Worm (Caenorhabditis elegans): ENCODE measurements around the gene B0001.5.
"Not testable (repeated sequence)": the region's sequence is repeated elsewhere in the genome, so short reads cannot be mapped to it uniquely, and the experiment has no call there.

B0001.5 gene

ce11 chrIV:12143231-12143630 lies at the start of gene B0001.5:
TSS of gene B0001.5 (minus strand) at chrIV:12143331.
- TF ChIP-seq unc-62 (GFP tag; optimal IDR thresholded peaks at IDR 0.05), result no peak

DNA sequence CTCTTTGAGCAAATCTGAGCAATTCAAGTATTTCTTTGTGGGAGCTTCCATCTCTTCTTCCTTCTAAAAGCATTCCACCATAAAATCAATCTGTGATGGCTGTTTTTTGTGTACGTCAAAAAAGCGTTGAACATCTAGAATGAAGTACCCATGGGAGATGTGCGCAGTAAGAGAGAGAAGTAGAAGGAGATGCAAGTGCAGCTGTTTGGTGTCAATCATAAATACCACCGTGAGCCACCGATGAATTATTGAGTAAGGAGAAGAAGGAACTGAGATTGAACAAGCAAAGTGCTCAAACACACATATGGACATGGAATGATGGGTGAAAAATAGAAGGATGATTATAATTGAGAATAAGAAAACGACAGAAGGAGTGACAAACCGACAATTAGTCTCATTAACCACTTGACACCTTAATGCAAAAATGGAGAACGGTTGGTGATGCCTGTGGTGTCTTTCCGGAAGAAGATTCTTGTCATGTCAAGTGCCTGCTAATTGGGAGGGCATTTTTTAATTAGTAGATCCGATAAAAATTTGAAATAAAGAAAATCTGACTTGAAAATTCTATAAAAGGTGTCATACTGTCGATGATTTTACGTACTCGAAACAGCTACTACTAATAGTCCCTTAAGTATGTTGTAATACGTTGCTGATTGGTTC lies 49.1 kb upstream of the B0001.5 start:
- no peak for TF ChIP-seq unc-62 (GFP tag; optimal IDR thresholded peaks at IDR 0.05)

DNA sequence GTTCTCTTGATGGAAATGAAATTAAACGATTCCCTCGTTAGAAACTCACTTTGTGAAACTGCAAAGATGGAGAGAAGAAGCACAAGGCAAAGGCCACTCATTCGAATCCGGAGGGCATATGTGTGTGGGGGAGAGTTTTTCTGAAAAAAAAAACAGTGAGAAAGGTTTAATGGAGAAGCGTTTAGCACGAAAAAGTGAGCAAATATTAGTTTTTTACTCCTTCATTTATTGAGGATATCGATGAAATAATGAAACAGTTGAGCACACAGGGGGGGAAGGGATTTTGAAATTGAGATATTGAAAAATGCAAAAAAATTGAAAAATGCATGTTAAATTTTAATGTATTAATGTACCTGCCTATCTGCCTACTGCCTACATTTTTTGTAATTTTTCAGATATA lies 35.1 kb upstream of the B0001.5 start, which contains the start of gene nlr-1:
nlr-1 (minus strand) TSS at position 101 of the 400 bp plus-strand sequence.
- not testable (repeated sequence) for TF ChIP-seq unc-62 (GFP tag; optimal IDR thresholded peaks at IDR 0.05)

ce11 chrIV:12167944-12168343 lies 24.8 kb upstream of the B0001.5 start, which contains the start of gene F20B10.3:
TSS of gene F20B10.3 (plus strand) at chrIV:12168244.
- no peak for TF ChIP-seq unc-62 (GFP tag; optimal IDR thresholded peaks at IDR 0.05)

DNA sequence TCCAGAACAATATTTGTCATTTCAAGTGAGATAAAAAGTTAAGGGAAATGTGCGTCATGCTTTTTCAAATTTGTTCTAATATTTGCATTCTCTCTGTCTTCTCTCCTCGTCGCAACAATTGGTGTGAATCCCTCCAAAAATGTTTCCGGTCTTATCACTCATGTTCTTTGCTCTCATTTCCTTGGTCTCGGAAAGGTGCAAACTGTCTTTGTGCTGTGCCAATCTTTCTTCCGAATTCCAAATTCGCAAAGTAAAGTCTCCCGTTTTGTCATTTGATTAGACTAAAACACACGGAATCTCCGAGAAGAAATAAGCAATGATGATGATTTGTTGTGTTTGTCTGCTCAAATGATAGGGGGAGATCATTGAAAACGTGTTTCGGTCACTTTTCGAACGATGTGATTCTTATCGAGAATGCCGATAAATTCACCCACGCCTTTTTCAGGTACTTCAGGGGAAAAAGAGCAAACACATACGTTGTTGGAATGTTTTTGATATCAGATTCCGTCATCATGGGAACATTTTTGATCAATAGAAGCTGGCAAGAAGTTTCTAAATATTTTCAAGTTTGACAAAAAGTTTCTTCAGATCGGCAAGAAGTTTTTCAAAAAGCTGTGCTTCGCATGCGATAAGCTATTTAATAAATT lies 22.4 kb upstream of the B0001.5 start:
- no peak for TF ChIP-seq unc-62 (GFP tag; optimal IDR thresholded peaks at IDR 0.05)

ce11 chrIV:12162732-12163131 lies 19.6 kb upstream of the B0001.5 start:
- no peak for TF ChIP-seq unc-62 (GFP tag; optimal IDR thresholded peaks at IDR 0.05)

- no peak for TF ChIP-seq unc-62 (GFP tag; optimal IDR thresholded peaks at IDR 0.05)
Measured at ce11 chrIV:12160421-12160820, 17.3 kb upstream of the B0001.5 start.

DNA sequence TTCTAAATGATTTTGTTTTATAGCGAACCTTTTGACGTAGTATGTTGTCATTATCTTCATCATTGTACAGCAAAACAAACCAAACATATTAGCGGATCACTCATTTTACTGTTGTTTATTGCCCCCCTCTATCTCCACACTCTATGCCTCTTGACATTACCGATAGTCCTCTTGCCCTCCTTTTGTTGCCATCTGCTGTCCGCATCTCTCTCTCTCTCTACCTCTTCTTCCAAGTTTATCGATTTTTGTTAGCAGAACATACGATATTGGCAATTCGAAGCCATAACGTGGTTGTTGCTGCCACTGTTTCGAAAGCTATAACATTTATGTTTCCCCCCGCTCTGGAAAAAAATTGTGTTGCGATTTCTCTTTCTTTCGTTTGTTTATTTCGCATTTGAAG lies 14.8 kb upstream of the B0001.5 start:
- no peak for TF ChIP-seq unc-62 (GFP tag; optimal IDR thresholded peaks at IDR 0.05)

ce11 chrIV:12156642-12157233 lies 13.6 kb upstream of the B0001.5 start, which contains the start of gene eri-12:
TSS of gene eri-12 (plus strand) at chrIV:12156838.
- no peak for TF ChIP-seq unc-62 (GFP tag; optimal IDR thresholded peaks at IDR 0.05)

ce11 chrIV:12154195-12154677 lies 11.1 kb upstream of the B0001.5 start, which contains the start of gene B0001.7:
TSS of gene B0001.7 (minus strand) at chrIV:12154245.
- no peak for TF ChIP-seq unc-62 (GFP tag; optimal IDR thresholded peaks at IDR 0.05)

DNA sequence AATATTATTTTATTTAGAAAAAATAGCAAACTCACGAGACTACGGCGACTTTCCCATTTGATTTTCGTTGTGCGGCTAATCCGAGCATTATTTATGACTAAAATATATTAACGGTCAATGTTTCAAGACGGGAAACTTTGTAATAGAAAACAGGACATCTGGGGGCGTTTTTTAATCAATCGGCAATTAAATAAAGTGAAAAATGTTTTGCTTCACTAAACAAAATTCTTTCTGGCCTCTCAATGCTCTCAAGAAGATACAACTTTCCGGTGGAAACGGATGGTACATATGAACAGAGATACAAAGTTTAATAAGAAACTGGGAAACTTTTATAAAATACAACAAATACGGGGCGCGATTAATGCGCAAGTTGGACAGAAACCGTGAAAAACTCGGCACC lies 7.7 kb upstream of the B0001.5 start, which contains the start of gene B0001.2:
B0001.2 (minus strand) TSS at position 101 of the 400 bp plus-strand sequence.
- TF ChIP-seq unc-62 (GFP tag; optimal IDR thresholded peaks at IDR 0.05), result no peak

DNA sequence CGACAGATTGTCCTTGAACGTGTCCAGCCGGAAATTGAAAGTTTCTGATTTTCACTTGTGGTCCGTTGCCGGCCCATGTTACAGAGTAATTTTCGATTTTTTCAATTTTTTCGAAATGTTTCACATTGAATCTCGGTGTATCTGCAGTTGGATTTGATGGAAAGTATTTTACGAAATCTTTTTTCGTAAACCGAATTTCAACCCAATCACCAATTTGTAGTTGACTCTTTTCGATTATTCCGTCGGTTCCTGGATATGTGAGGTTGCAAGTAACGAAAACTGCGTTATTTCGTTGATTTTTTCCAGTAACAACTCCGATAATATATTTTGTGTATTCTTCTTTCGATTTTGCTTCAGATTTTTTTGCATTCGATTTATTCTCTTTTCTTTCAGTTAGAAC lies 6.5 kb upstream of the B0001.5 start:
- no peak for TF ChIP-seq unc-62 (GFP tag; optimal IDR thresholded peaks at IDR 0.05)

- no peak for TF ChIP-seq unc-62 (GFP tag; optimal IDR thresholded peaks at IDR 0.05)
Measured at ce11 chrIV:12145681-12146080, 2.5 kb upstream of the B0001.5 start, which contains the start of gene B0001.3. TSS of gene B0001.3 (minus strand) at chrIV:12145735.

DNA sequence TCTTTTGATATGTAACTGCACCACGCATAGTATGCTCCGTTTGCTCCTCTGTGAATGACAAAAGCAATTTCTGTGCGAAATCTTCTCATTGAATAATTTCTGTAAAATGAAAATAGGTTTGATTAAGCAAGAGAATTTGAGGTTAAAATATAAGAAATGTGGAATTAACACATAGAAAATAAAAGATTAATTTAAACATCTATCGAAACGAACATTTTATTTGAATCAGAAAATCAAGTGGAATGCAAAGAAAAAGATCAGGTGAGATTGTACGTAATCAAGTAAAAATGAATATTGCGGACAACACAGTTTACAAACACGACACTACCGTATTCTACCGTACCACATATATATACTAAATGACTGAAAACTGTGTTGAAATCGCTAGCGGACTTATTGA lies 2.2 kb downstream of the B0001.5 start, which contains the start of gene B0001.8:
B0001.8 (minus strand) TSS at position 101 of the 400 bp plus-strand sequence.
- TF ChIP-seq unc-62 (GFP tag; optimal IDR thresholded peaks at IDR 0.05), result no peak

DNA sequence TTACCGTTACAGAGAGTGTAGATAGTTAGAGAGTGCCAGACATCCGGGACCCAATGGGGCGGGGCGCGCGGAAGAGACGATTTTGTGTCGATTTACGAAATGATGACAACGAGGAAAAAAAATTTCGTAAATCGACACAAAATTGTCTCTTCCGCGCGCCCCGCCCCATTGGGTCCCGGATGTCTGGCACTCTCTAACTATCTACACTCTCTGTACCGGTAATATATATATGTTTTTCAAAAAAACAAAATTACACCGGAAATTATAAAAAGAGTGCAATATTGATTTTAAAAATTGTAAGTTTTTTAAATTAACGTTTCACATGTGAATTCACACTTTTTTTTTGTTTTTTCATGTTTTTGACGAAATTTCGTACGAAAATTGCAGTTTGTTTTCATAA lies 5.0 kb downstream of the B0001.5 start, which contains the start of gene B0001.4:
B0001.4 (minus strand) TSS at position 101 of the 400 bp plus-strand sequence.
- TF ChIP-seq unc-62 (GFP tag; optimal IDR thresholded peaks at IDR 0.05), result not testable (repeated sequence)

DNA sequence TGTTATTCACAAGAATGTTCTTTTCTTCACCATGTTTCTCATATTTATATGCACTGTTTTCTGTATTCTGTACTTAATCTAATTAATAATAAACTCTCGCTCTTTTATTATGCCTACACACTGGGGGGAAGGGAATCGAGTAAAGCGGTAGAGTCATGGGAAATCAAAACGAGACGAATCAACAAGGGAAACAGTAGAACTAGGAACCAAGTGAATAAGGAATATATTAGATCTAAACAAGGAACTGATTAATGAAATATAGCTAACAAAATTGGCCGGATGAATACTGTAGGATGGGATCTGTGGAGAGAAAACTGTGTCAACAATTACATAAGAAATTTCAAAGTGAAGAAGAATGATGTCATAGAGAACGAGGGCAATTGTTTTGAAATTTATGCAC lies 8.1 kb downstream of the B0001.5 start:
- no peak for TF ChIP-seq unc-62 (GFP tag; optimal IDR thresholded peaks at IDR 0.05)

Data from whole organism, dauer.